Worm (Caenorhabditis elegans) whole organism, L2 larva: ENCODE results near the gene F54H5.3.
A peak's percentile ranks its signal among the peaks of the same experiment; 100 is the strongest.

Experiments
- C34F6.9 ChIP-seq: fragments of 150-350 bp; optimal IDR thresholded peaks from 2 replicates; lab custom pipeline; 2014; ENCODE audit warnings: missing biosample characterization, missing genetic modification characterization
- F13H6.1 ChIP-seq: sonication (generic microtip); optimal IDR thresholded peaks from 2 replicates; lab custom pipeline; 2016; ENCODE audit warnings: missing genetic modification characterization, missing compliant biosample characterization
- Y55F3AM.14 ChIP-seq: fragments of 200-800 bp; sonication (Bioruptor generic); optimal IDR thresholded peaks from 2 replicates; lab custom pipeline; 2018; ENCODE audit warnings: mild to moderate bottlenecking, missing genetic modification characterization, missing compliant biosample characterization
- ZK546.5 ChIP-seq: sonication (generic microtip); optimal IDR thresholded peaks from 2 replicates; lab custom pipeline; 2017; ENCODE audit warnings: missing biosample characterization, missing genetic modification characterization
- alr-1 ChIP-seq: fragments of 150-350 bp; optimal IDR thresholded peaks from 2 replicates; lab custom pipeline; 2014; ENCODE audit warnings: missing biosample characterization, missing genetic modification characterization
- aly-2 ChIP-seq: fragments of 150-350 bp; optimal IDR thresholded peaks from 2 replicates; lab custom pipeline; 2014; ENCODE audit warnings: missing biosample characterization, missing genetic modification characterization
- ama-1 ChIP-seq: fragments of 150-350 bp; optimal IDR thresholded peaks from 2 replicates; lab custom pipeline; 2018; ENCODE audit warnings: inconsistent platforms
- blmp-1 ChIP-seq: sonication (generic microtip); optimal IDR thresholded peaks from 2 replicates; lab custom pipeline; 2017; ENCODE audit warnings: missing genetic modification characterization, mild to moderate bottlenecking, missing compliant biosample characterization, antibody characterized with exemption, moderate library complexity; ENCODE audit not compliant: insufficient read depth
- ceh-16 ChIP-seq: fragments of 150-350 bp; optimal IDR thresholded peaks from 2 replicates; lab custom pipeline; 2014; ENCODE audit warnings: missing biosample characterization, missing genetic modification characterization
- ceh-82 ChIP-seq: fragments of 150-350 bp; optimal IDR thresholded peaks from 2 replicates; lab custom pipeline; 2014; ENCODE audit warnings: missing biosample characterization, missing genetic modification characterization
- crh-2 ChIP-seq: sonication (generic microtip); optimal IDR thresholded peaks from 2 replicates; lab custom pipeline; 2017; ENCODE audit warnings: missing biosample characterization, missing genetic modification characterization
- dmd-4 ChIP-seq: sonication (generic microtip); optimal IDR thresholded peaks from 2 replicates; lab custom pipeline; 2017; ENCODE audit warnings: missing biosample characterization, missing genetic modification characterization
- egl-27 ChIP-seq: sonication (generic microtip); optimal IDR thresholded peaks from 3 replicates; lab custom pipeline; 2017; ENCODE audit warnings: missing biosample characterization, missing genetic modification reagents, missing genetic modification characterization
- elt-1 ChIP-seq: fragments of 150-350 bp; optimal IDR thresholded peaks from 2 replicates; lab custom pipeline; 2014; ENCODE audit warnings: missing biosample characterization, missing genetic modification characterization
- elt-3 ChIP-seq: sonication (generic microtip); optimal IDR thresholded peaks from 2 replicates; lab custom pipeline; 2017; ENCODE audit warnings: missing biosample characterization, missing genetic modification characterization
- fos-1 ChIP-seq: fragments of 150-350 bp; optimal IDR thresholded peaks from 2 replicates; lab custom pipeline; 2014; ENCODE audit warnings: missing biosample characterization, missing genetic modification characterization
- gmeb-1 ChIP-seq: fragments of 150-350 bp; optimal IDR thresholded peaks from 2 replicates; lab custom pipeline; 2014; ENCODE audit warnings: missing biosample characterization, missing genetic modification characterization
- lin-11 ChIP-seq: fragments of 150-350 bp; sonication (generic microtip); optimal IDR thresholded peaks from 2 replicates; lab custom pipeline; 2014; ENCODE audit warnings: missing biosample characterization, missing genetic modification characterization, inconsistent platforms, mixed read lengths
- lin-13 ChIP-seq: fragments of 150-350 bp; optimal IDR thresholded peaks from 2 replicates; lab custom pipeline; 2014; ENCODE audit warnings: missing biosample characterization, missing genetic modification reagents, missing genetic modification characterization
- lin-39 ChIP-seq: fragments of 150-350 bp; optimal IDR thresholded peaks from 2 replicates; lab custom pipeline; 2014; ENCODE audit warnings: missing biosample characterization, missing genetic modification reagents, missing genetic modification characterization
- lsy-2 ChIP-seq, 2 experiments: fragments of 150-350 bp in 1 of 2; sonication (generic microtip) in 1 of 2; optimal IDR thresholded peaks; 2 replicates each; lab custom pipeline; 2014 to 2017; ENCODE audit warnings: missing biosample characterization in 2 of 2, missing genetic modification characterization in 2 of 2
- mab-5 ChIP-seq: fragments of 150-350 bp; optimal IDR thresholded peaks from 2 replicates; lab custom pipeline; 2014; ENCODE audit warnings: missing biosample characterization, missing genetic modification characterization
- mdl-1 ChIP-seq, 2 experiments: fragments of 150-350 bp in 1 of 2; sonication (generic microtip) in 1 of 2; optimal IDR thresholded peaks; 2 replicates each; lab custom pipeline; 2017; ENCODE audit warnings: missing biosample characterization in 2 of 2, missing genetic modification characterization in 2 of 2
- nhr-10 ChIP-seq: sonication (generic microtip); optimal IDR thresholded peaks from 2 replicates; lab custom pipeline; 2017; ENCODE audit warnings: missing biosample characterization, missing genetic modification characterization
- nhr-12 ChIP-seq: fragments of 150-350 bp; optimal IDR thresholded peaks from 2 replicates; lab custom pipeline; 2014; ENCODE audit warnings: missing biosample characterization, missing genetic modification characterization
- nhr-21 ChIP-seq: fragments of 150-350 bp; optimal IDR thresholded peaks from 2 replicates; lab custom pipeline; 2014; ENCODE audit warnings: missing biosample characterization, missing genetic modification characterization
- nhr-23 ChIP-seq: fragments of 150-350 bp; optimal IDR thresholded peaks from 2 replicates; lab custom pipeline; 2014; ENCODE audit warnings: missing biosample characterization, missing genetic modification reagents, missing genetic modification characterization
- nhr-237 ChIP-seq: fragments of 150-350 bp; optimal IDR thresholded peaks from 2 replicates; lab custom pipeline; 2014; ENCODE audit warnings: missing biosample characterization, missing genetic modification characterization
- nhr-6 ChIP-seq: fragments of 150-350 bp; optimal IDR thresholded peaks from 2 replicates; lab custom pipeline; 2014; ENCODE audit warnings: missing biosample characterization, missing genetic modification characterization
- nhr-77 ChIP-seq: fragments of 150-350 bp; optimal IDR thresholded peaks from 2 replicates; lab custom pipeline; 2014; ENCODE audit warnings: missing biosample characterization, missing genetic modification characterization
- peb-1 ChIP-seq: fragments of 150-350 bp; optimal IDR thresholded peaks from 2 replicates; lab custom pipeline; 2014; ENCODE audit warnings: missing biosample characterization, missing genetic modification characterization
- sem-4 ChIP-seq: fragments of 150-350 bp; optimal IDR thresholded peaks from 2 replicates; lab custom pipeline; 2014; ENCODE audit warnings: missing biosample characterization, missing genetic modification reagents, missing genetic modification characterization
- skn-1 ChIP-seq: sonication (generic microtip); optimal IDR thresholded peaks from 2 replicates; lab custom pipeline; 2017; ENCODE audit warnings: missing biosample characterization, missing genetic modification characterization
- sma-3 ChIP-seq: sonication (generic microtip); optimal IDR thresholded peaks from 2 replicates; lab custom pipeline; 2016; ENCODE audit warnings: missing genetic modification reagents, missing genetic modification characterization, missing compliant biosample characterization
- sma-9 ChIP-seq, 2 experiments: fragments of 150-350 bp in 1 of 2; sonication (generic microtip) in 1 of 2; optimal IDR thresholded peaks; 2 replicates each; lab custom pipeline; 2014 to 2016; ENCODE audit warnings: missing genetic modification characterization in 2 of 2, mild to moderate bottlenecking in 1 of 2, missing biosample characterization in 1 of 2, missing compliant biosample characterization in 1 of 2, missing genetic modification reagents in 1 of 2, moderate library complexity in 1 of 2
- snpc-4 ChIP-seq: fragments of 150-350 bp; optimal IDR thresholded peaks from 2 replicates; lab custom pipeline; 2014; ENCODE audit warnings: missing biosample characterization, missing genetic modification characterization
- unc-39 ChIP-seq: fragments of 150-350 bp; optimal IDR thresholded peaks from 2 replicates; lab custom pipeline; 2014; ENCODE audit warnings: missing biosample characterization, missing genetic modification characterization
- unc-55 ChIP-seq: fragments of 150-350 bp; sonication (generic microtip); optimal IDR thresholded peaks from 3 replicates; lab custom pipeline; 2014; ENCODE audit warnings: missing biosample characterization, missing genetic modification reagents, missing genetic modification characterization
- unc-62 ChIP-seq: fragments of 150-350 bp; optimal IDR thresholded peaks from 2 replicates; lab custom pipeline; 2014; ENCODE audit warnings: missing biosample characterization, missing genetic modification reagents, missing genetic modification characterization
- zag-1 ChIP-seq: fragments of 150-350 bp; optimal IDR thresholded peaks from 2 replicates; lab custom pipeline; 2014; ENCODE audit warnings: missing biosample characterization, missing genetic modification characterization
- ztf-1 ChIP-seq: fragments of 200-800 bp; sonication (Bioruptor generic); conservative IDR thresholded peaks from 2 replicates; pipeline ENCODE4 v1.3.6; 2022; ENCODE audit warnings: missing genetic modification characterization, missing compliant biosample characterization
- ztf-11 ChIP-seq: sonication (generic microtip); optimal IDR thresholded peaks from 2 replicates; lab custom pipeline; 2017; ENCODE audit warnings: missing biosample characterization, missing genetic modification characterization
- ztf-4 ChIP-seq: fragments of 150-350 bp; optimal IDR thresholded peaks from 2 replicates; lab custom pipeline; 2014; ENCODE audit warnings: missing biosample characterization, missing genetic modification characterization

Gene F54H5.3

ce11 chrII:6582758-6583157 is 39.2 kb upstream of the F54H5.3 start, which contains the start of gene C56C10.4:
C56C10.4 (plus strand) TSS chrII:6583058.
- TF ChIP-seq sma-3 (no peak), fos-1 (tag; lab: Kevin White, UChicago) (no peak), mab-5 (no peak), nhr-21 (tag; lab: Kevin White, UChicago) (no peak), snpc-4 (tag; lab: Kevin White, UChicago) (no peak), nhr-12 (tag; lab: Kevin White, UChicago) (no peak), lin-13 (GFP tag; lab: Kevin White, UChicago) (no peak), sma-9 (GFP tag; optimal IDR thresholded peaks at IDR 0.05; lab: Kevin White, UChicago) (no peak), sma-9 (tag; optimal IDR thresholded peaks at IDR 0.05; lab: Kevin White, UChicago) (no peak), unc-62 (GFP tag; lab: Kevin White, UChicago) (no peak), dmd-4 (tag; lab: Kevin White, UChicago) (no peak), alr-1 (tag; lab: Kevin White, UChicago) (no peak), elt-1 (tag; lab: Kevin White, UChicago) (no peak), unc-39 (no peak), lin-11 (no peak), blmp-1 (no peak), gmeb-1 (tag; lab: Kevin White, UChicago) (no peak), unc-55 (GFP tag; lab: Kevin White, UChicago) (no peak)
- TF ChIP-seq, all 48 proteins: peak for 0

ce11 chrII:6587264-6587870 is 34.6 kb upstream of the F54H5.3 start, which contains the start of gene C56C10.7:
C56C10.7 (minus strand) TSS chrII:6587575.
- peak; percentile 27 for TF ChIP-seq sma-9 (GFP tag; optimal IDR thresholded peaks at IDR 0.05; lab: Kevin White, UChicago)
- TF ChIP-seq sma-9 (tag; optimal IDR thresholded peaks at IDR 0.05; lab: Kevin White, UChicago): no peak
- TF ChIP-seq ztf-4 (tag; lab: Kevin White, UChicago): peak; percentile 69
- no peak for TF ChIP-seq nhr-21 (tag; lab: Kevin White, UChicago)
- no peak for TF ChIP-seq ztf-11 (tag; lab: Kevin White, UChicago)
- no peak for TF ChIP-seq ztf-1
- TF ChIP-seq lsy-2 (tag; optimal IDR thresholded peaks at IDR 0.05; lab: Kevin White, UChicago): peak; percentile 25 to 50
- TF ChIP-seq unc-39: no peak
- TF ChIP-seq elt-3 (tag; lab: Kevin White, UChicago): no peak
- TF ChIP-seq ama-1 (lab: Kevin White, UChicago): peak; percentile 40
- TF ChIP-seq sma-3: peak; percentile 33
- TF ChIP-seq crh-2: peak; percentile 51
- TF ChIP-seq nhr-6 (tag; lab: Kevin White, UChicago): no peak
- no peak for TF ChIP-seq nhr-77 (tag; lab: Kevin White, UChicago)

ce11 chrII:6588605-6589292 is 33.2 kb upstream of the F54H5.3 start, which contains the start of gene icd-1:
icd-1 (minus strand) TSS chrII:6588655.
- TF ChIP-seq mab-5 (peak; percentile 93), fos-1 (tag; lab: Kevin White, UChicago) (peak; percentile 97), unc-55 (GFP tag; lab: Kevin White, UChicago) (peak; percentile 98), ceh-82 (tag; lab: Kevin White, UChicago) (peak; percentile 62), lin-11 (peak; percentile 74), ztf-4 (tag; lab: Kevin White, UChicago) (peak; percentile 94), elt-1 (tag; lab: Kevin White, UChicago) (no peak), ztf-1 (no peak), nhr-12 (tag; lab: Kevin White, UChicago) (peak; percentile 50), lin-39 (tag; lab: Kevin White, UChicago) (peak; percentile 68), egl-27 (tag; lab: Kevin White, UChicago) (peak; percentile 94), Y55F3AM.14 (GFP tag; lab: Kevin White, UChicago) (peak; percentile 78), lin-13 (GFP tag; lab: Kevin White, UChicago) (peak; percentile 93), nhr-23 (tag; lab: Kevin White, UChicago) (no peak), gmeb-1 (tag; lab: Kevin White, UChicago) (peak; percentile 87), nhr-77 (tag; lab: Kevin White, UChicago) (no peak), mdl-1 (tag; optimal IDR thresholded peaks at IDR 0.05; lab: Kevin White, UChicago) (peak; percentile 76 to 82), sem-4 (peak; percentile 98), dmd-4 (tag; lab: Kevin White, UChicago) (no peak), sma-3 (peak; percentile 97), peb-1 (tag; lab: Kevin White, UChicago) (no peak), snpc-4 (tag; lab: Kevin White, UChicago) (peak; percentile 74), nhr-237 (tag; lab: Kevin White, UChicago) (peak; percentile 48), skn-1 (peak; percentile 67), nhr-10 (tag; lab: Kevin White, UChicago) (peak; percentile 73), alr-1 (tag; lab: Kevin White, UChicago) (no peak), ama-1 (lab: Kevin White, UChicago) (peak; percentile 24), blmp-1 (peak; percentile 81), unc-62 (GFP tag; lab: Kevin White, UChicago) (peak; percentile 93), nhr-6 (tag; lab: Kevin White, UChicago) (peak; percentile 98), lsy-2 (tag; optimal IDR thresholded peaks at IDR 0.05; lab: Kevin White, UChicago) (peak; percentile 88 to 96), ZK546.5 (tag; lab: Kevin White, UChicago) (peak; percentile 76), ceh-16 (tag; lab: Kevin White, UChicago) (peak; percentile 83), ztf-11 (tag; lab: Kevin White, UChicago) (peak; percentile 58), aly-2 (no peak), zag-1 (tag; lab: Kevin White, UChicago) (peak; percentile 91), nhr-21 (tag; lab: Kevin White, UChicago) (peak; percentile 96), F13H6.1 (peak; percentile 97), C34F6.9 (tag; lab: Kevin White, UChicago) (peak; percentile 97)
